Fruit fly (Drosophila melanogaster) whole organism, embryonic: Measurements from ENCODE around the gene Als2.
A peak's percentile ranks its signal among the peaks of the same experiment; 100 is the strongest.

Experiments used
- B-H2 ChIP-seq: fragments of 200-800 bp; sonication (Bioruptor generic); optimal IDR thresholded peaks from 2 replicates; lab custom pipeline; 2018; ENCODE audit warnings: missing biosample characterization, mild to moderate bottlenecking, missing genetic modification characterization
- Bgb ChIP-seq: fragments of 200-800 bp; sonication (Bioruptor generic); IDR thresholded peaks from 2 replicates; pipeline ENCODE4 v1.3.6; 2022; ENCODE audit warnings: missing biosample characterization, missing genetic modification characterization; ENCODE audit not compliant: partially characterized antibody
- CG10462 ChIP-seq: fragments of 200-800 bp; sonication (Bioruptor generic); optimal IDR thresholded peaks from 2 replicates; lab custom pipeline; 2016; ENCODE audit warnings: missing biosample characterization, missing genetic modification characterization
- CG11504 ChIP-seq: fragments of 200-800 bp; sonication (Bioruptor generic); optimal IDR thresholded peaks from 3 replicates; lab custom pipeline; 2019; ENCODE audit warnings: missing biosample characterization, mild to moderate bottlenecking, missing genetic modification characterization, moderate library complexity
- CG12155 ChIP-seq: fragments of 200-800 bp; sonication (Bioruptor generic); optimal IDR thresholded peaks from 3 replicates; lab custom pipeline; 2016; ENCODE audit warnings: missing biosample characterization, missing genetic modification characterization
- CG1233 ChIP-seq: fragments of 200-800 bp; sonication (Bioruptor generic); optimal IDR thresholded peaks from 4 replicates; lab custom pipeline; 2018; ENCODE audit warnings: missing biosample characterization, mild to moderate bottlenecking, missing genetic modification characterization
- CG12769 ChIP-seq: fragments of 200-800 bp; sonication (Bioruptor generic); optimal IDR thresholded peaks from 2 replicates; lab custom pipeline; 2019; ENCODE audit warnings: missing biosample characterization, mild to moderate bottlenecking, missing genetic modification characterization, moderate library complexity
- CG14441 ChIP-seq: fragments of 200-800 bp; sonication (Bioruptor generic); IDR thresholded peaks from 2 replicates; pipeline ENCODE4 v1.3.6; 2022; ENCODE audit warnings: missing biosample characterization, missing genetic modification characterization
- CG14710 ChIP-seq: fragments of 200-800 bp; sonication (Bioruptor generic); optimal IDR thresholded peaks from 3 replicates; lab custom pipeline; 2019; ENCODE audit warnings: missing biosample characterization, mild to moderate bottlenecking, missing genetic modification characterization, moderate library complexity
- CG14965 ChIP-seq: fragments of 200-800 bp; sonication (Bioruptor generic); optimal IDR thresholded peaks from 2 replicates; lab custom pipeline; 2016; ENCODE audit warnings: missing biosample characterization, missing genetic modification characterization, borderline replicate concordance
- CG18262 ChIP-seq: fragments of 200-800 bp; optimal IDR thresholded peaks from 3 replicates; lab custom pipeline; 2019; ENCODE audit warnings: missing biosample characterization, mild to moderate bottlenecking, missing genetic modification characterization, moderate library complexity
- CG18619 ChIP-seq: fragments of 200-800 bp; sonication (Bioruptor generic); optimal IDR thresholded peaks from 3 replicates; lab custom pipeline; 2017; ENCODE audit warnings: missing biosample characterization, mild to moderate bottlenecking, missing genetic modification characterization
- CG33557 ChIP-seq: fragments of 200-800 bp; sonication (Bioruptor generic); optimal IDR thresholded peaks from 2 replicates; lab custom pipeline; 2019; ENCODE audit warnings: missing biosample characterization, mild to moderate bottlenecking, missing genetic modification characterization, moderate library complexity
- CG34422 ChIP-seq: fragments of 200-800 bp; sonication (Bioruptor generic); IDR thresholded peaks from 3 replicates; pipeline ENCODE4 v1.3.6; 2022; ENCODE audit warnings: missing biosample characterization, missing genetic modification characterization
- CG3995 ChIP-seq: fragments of 200-800 bp; sonication (Bioruptor generic); optimal IDR thresholded peaks from 3 replicates; lab custom pipeline; 2016; ENCODE audit warnings: missing biosample characterization, missing genetic modification characterization
- CG6175 ChIP-seq: fragments of 200-800 bp; sonication (Bioruptor generic); IDR thresholded peaks from 3 replicates; pipeline ENCODE4 v1.3.6; 2022; ENCODE audit warnings: missing biosample characterization, missing genetic modification characterization
- CG6791 ChIP-seq: fragments of 200-800 bp; sonication (Bioruptor generic); IDR thresholded peaks from 3 replicates; pipeline ENCODE4 v1.3.6; 2022; ENCODE audit warnings: missing biosample characterization, missing genetic modification characterization; ENCODE audit not compliant: partially characterized antibody
- Hr51 ChIP-seq, 2 experiments: fragments of 200-800 bp; sonication (Bioruptor generic); optimal IDR thresholded peaks; 2 replicates in 1 of 2; 3 replicates in 1 of 2; lab custom pipeline; 2016 to 2018; ENCODE audit warnings: missing biosample characterization in 2 of 2, missing genetic modification characterization in 2 of 2, mild to moderate bottlenecking in 1 of 2, moderate library complexity in 1 of 2
- Mes4 ChIP-seq: fragments of 200-800 bp; sonication (Bioruptor generic); optimal IDR thresholded peaks from 2 replicates; lab custom pipeline; 2016; ENCODE audit warnings: missing biosample characterization, missing genetic modification characterization
- Myb ChIP-seq: fragments of 200-800 bp; sonication (Bioruptor generic); optimal IDR thresholded peaks from 2 replicates; lab custom pipeline; 2016; ENCODE audit warnings: missing biosample characterization, missing genetic modification characterization
- NfI ChIP-seq: fragments of 200-800 bp; sonication (Bioruptor generic); optimal IDR thresholded peaks from 3 replicates; lab custom pipeline; 2018; ENCODE audit warnings: missing biosample characterization, mild to moderate bottlenecking, missing genetic modification characterization, moderate library complexity
- Six4 ChIP-seq: fragments of 200-800 bp; sonication (Bioruptor generic); optimal IDR thresholded peaks from 2 replicates; lab custom pipeline; 2016; ENCODE audit warnings: missing biosample characterization, missing genetic modification characterization
- Sox102F ChIP-seq: fragments of 200-800 bp; sonication (Bioruptor generic); optimal IDR thresholded peaks from 2 replicates; lab custom pipeline; 2018; ENCODE audit warnings: missing biosample characterization, mild to moderate bottlenecking, missing genetic modification characterization, moderate library complexity
- Sry-β ChIP-seq: fragments of 200-800 bp; sonication (Bioruptor generic); optimal IDR thresholded peaks from 2 replicates; lab custom pipeline; 2018; ENCODE audit warnings: missing biosample characterization, mild to moderate bottlenecking, missing genetic modification characterization, moderate library complexity
- az2 ChIP-seq: fragments of 200-800 bp; sonication (Bioruptor generic); optimal IDR thresholded peaks from 3 replicates; lab custom pipeline; 2016; ENCODE audit warnings: missing biosample characterization, missing genetic modification characterization
- bsh ChIP-seq, 2 experiments: fragments of 200-800 bp; sonication (Bioruptor generic); optimal IDR thresholded peaks; 2 replicates each; lab custom pipeline; 2017 to 2018; ENCODE audit warnings: mild to moderate bottlenecking in 2 of 2, missing biosample characterization in 2 of 2, missing genetic modification characterization in 2 of 2, moderate library complexity in 1 of 2
- cato ChIP-seq: fragments of 200-800 bp; sonication (Bioruptor generic); optimal IDR thresholded peaks from 2 replicates; lab custom pipeline; 2016; ENCODE audit warnings: missing biosample characterization, missing genetic modification characterization, borderline replicate concordance
- croc ChIP-seq: fragments of 200-800 bp; sonication (Bioruptor generic); conservative IDR thresholded peaks from 3 replicates; pipeline ENCODE4 v1.3.6; 2022; ENCODE audit warnings: missing biosample characterization, missing genetic modification characterization
- dm ChIP-seq: fragments of 200-800 bp; sonication (Bioruptor generic); optimal IDR thresholded peaks from 3 replicates; lab custom pipeline; 2016; ENCODE audit warnings: missing biosample characterization, missing genetic modification characterization
- dpn ChIP-seq, 2 experiments: fragments of 200-800 bp; sonication (Bioruptor generic); optimal IDR thresholded peaks; 3 replicates each; lab custom pipeline; 2016; ENCODE audit warnings: missing biosample characterization in 2 of 2, missing genetic modification characterization in 2 of 2
- dysf ChIP-seq: fragments of 200-800 bp; sonication (Bioruptor generic); IDR thresholded peaks from 3 replicates; pipeline ENCODE4 v1.3.6; 2022; ENCODE audit warnings: missing biosample characterization, missing genetic modification characterization
- fd96Cb ChIP-seq: fragments of 200-800 bp; sonication (Bioruptor generic); optimal IDR thresholded peaks from 2 replicates; lab custom pipeline; 2018; ENCODE audit warnings: missing biosample characterization, mild to moderate bottlenecking, missing genetic modification characterization, moderate library complexity
- gcm2 ChIP-seq: fragments of 200-800 bp; sonication (Bioruptor generic); optimal IDR thresholded peaks from 2 replicates; lab custom pipeline; 2016; ENCODE audit warnings: missing biosample characterization, missing genetic modification characterization
- gsb ChIP-seq: fragments of 200-800 bp; sonication (Bioruptor generic); IDR thresholded peaks from 2 replicates; pipeline ENCODE4 v1.3.6; 2022; ENCODE audit warnings: missing biosample characterization, missing genetic modification characterization
- kay ChIP-seq: fragments of 200-800 bp; sonication (Bioruptor generic); optimal IDR thresholded peaks from 2 replicates; lab custom pipeline; 2016; ENCODE audit warnings: missing biosample characterization, missing genetic modification characterization
- knrl ChIP-seq: fragments of 200-800 bp; sonication (Bioruptor generic); IDR thresholded peaks from 3 replicates; pipeline ENCODE4 v1.3.6; 2022; ENCODE audit warnings: missing biosample characterization, missing genetic modification characterization; ENCODE audit not compliant: partially characterized antibody
- lmd ChIP-seq: fragments of 200-800 bp; sonication (Bioruptor generic); IDR thresholded peaks from 2 replicates; pipeline ENCODE4 v1.3.6; 2022; ENCODE audit warnings: missing biosample characterization, missing genetic modification characterization
- mam ChIP-seq: fragments of 200-800 bp; sonication (Bioruptor generic); optimal IDR thresholded peaks from 3 replicates; lab custom pipeline; 2016; ENCODE audit warnings: missing biosample characterization, missing genetic modification characterization
- nmo ChIP-seq: fragments of 200-800 bp; sonication (Bioruptor generic); optimal IDR thresholded peaks from 2 replicates; lab custom pipeline; 2018; ENCODE audit warnings: missing biosample characterization, mild to moderate bottlenecking, missing genetic modification characterization, moderate library complexity
- nom ChIP-seq: fragments of 200-800 bp; sonication (Bioruptor generic); optimal IDR thresholded peaks from 2 replicates; lab custom pipeline; 2017; ENCODE audit warnings: missing biosample characterization, missing genetic modification characterization, mild to moderate bottlenecking, moderate library complexity, missing genetic modification reagents
- pnt ChIP-seq: fragments of 200-800 bp; sonication (Bioruptor generic); optimal IDR thresholded peaks from 3 replicates; lab custom pipeline; 2016; ENCODE audit warnings: missing biosample characterization, missing genetic modification characterization
- psq ChIP-seq: fragments of 200-800 bp; sonication (Bioruptor generic); optimal IDR thresholded peaks from 2 replicates; lab custom pipeline; 2017; ENCODE audit warnings: missing biosample characterization, missing genetic modification characterization
- sens-2 ChIP-seq: fragments of 200-800 bp; sonication (Bioruptor generic); IDR thresholded peaks from 2 replicates; pipeline ENCODE4 v1.3.6; 2022; ENCODE audit warnings: missing biosample characterization, missing genetic modification characterization
- shn ChIP-seq: fragments of 200-800 bp; sonication (Bioruptor generic); optimal IDR thresholded peaks from 3 replicates; lab custom pipeline; 2016; ENCODE audit warnings: missing biosample characterization, missing genetic modification characterization
- sisA ChIP-seq: fragments of 200-800 bp; sonication (Bioruptor generic); IDR thresholded peaks from 2 replicates; pipeline ENCODE4 v1.3.6; 2022; ENCODE audit warnings: missing biosample characterization, missing genetic modification characterization
- ssp ChIP-seq: fragments of 200-800 bp; sonication (Bioruptor generic); IDR thresholded peaks from 2 replicates; pipeline ENCODE4 v1.3.6; 2022; ENCODE audit warnings: missing biosample characterization, missing genetic modification characterization
- sug ChIP-seq: fragments of 200-800 bp; optimal IDR thresholded peaks from 2 replicates; lab custom pipeline; 2019; ENCODE audit warnings: missing biosample characterization, mild to moderate bottlenecking, missing genetic modification characterization, moderate library complexity
- tap ChIP-seq: fragments of 200-800 bp; optimal IDR thresholded peaks from 3 replicates; lab custom pipeline; 2019; ENCODE audit warnings: missing biosample characterization, mild to moderate bottlenecking, missing genetic modification characterization, moderate library complexity
- vfl ChIP-seq: fragments of 200-800 bp; sonication (Bioruptor generic); optimal IDR thresholded peaks from 2 replicates; lab custom pipeline; 2016; ENCODE audit warnings: missing biosample characterization, missing genetic modification characterization
- wor ChIP-seq: fragments of 200-800 bp; sonication (Bioruptor generic); IDR thresholded peaks from 2 replicates; pipeline ENCODE4 v1.3.6; 2022; ENCODE audit warnings: missing biosample characterization, missing genetic modification characterization

Als2 gene

DNA sequence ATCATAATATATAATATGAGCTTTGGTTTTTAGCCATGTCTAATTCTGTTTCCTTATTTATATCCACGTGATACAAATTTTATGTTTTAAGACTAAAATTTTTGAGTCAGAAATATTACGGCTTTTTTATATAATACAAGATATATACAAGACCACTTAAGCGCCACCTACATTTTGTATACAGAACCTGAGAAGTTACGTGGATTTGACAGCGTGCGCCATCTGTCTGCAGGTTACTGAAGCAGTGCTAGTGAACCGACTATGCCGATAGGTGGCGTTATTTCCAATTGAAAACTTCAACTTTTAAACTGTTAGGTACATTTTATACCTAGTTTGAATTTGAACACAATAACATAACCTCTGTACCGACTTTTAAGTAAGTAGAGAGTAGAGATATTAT, 26.8 kb downstream of the Als2 start (continued):
- TF ChIP-seq CG6791 (GFP tag; lab: Robert Waterston, UW) (peak; percentile 55; the same call in 1 of the 3 replicates), CG14710 (peak; percentile 57), vfl (GFP tag; lab: Kevin White, UChicago) (peak; percentile 29), gsb (GFP tag; lab: Robert Waterston, UW) (no peak), Myb (peak; percentile 74), CG10462 (GFP tag; lab: Kevin White, UChicago) (peak; percentile 62), knrl (GFP tag; lab: Robert Waterston, UW) (peak; percentile 52; the same call in 1 of the 3 replicates), ssp (peak; percentile 32; the same call in 1 of the 2 replicates), Mes4 (GFP tag; lab: Kevin White, UChicago) (peak; percentile 62), CG1233 (peak; percentile 70), CG14441 (GFP tag; lab: Robert Waterston, UW) (peak; percentile 62), croc (GFP tag; lab: Robert Waterston, UW) (peak; percentile 34; the same call in 1 of the 3 replicates), CG33557 (GFP tag; lab: Kevin White, UChicago) (peak; percentile 46), Sry-β (GFP tag; lab: Kevin White, UChicago) (no peak), B-H2 (GFP tag; lab: Kevin White, UChicago) (peak; percentile 59), dysf (GFP tag; lab: Robert Waterston, UW) (peak; percentile 80), Six4 (GFP tag; lab: Kevin White, UChicago) (peak; percentile 59), fd96Cb (tag; lab: Kevin White, UChicago) (peak; percentile 38), NfI (GFP tag; lab: Kevin White, UChicago) (peak; percentile 75), sisA (GFP tag; lab: Robert Waterston, UW) (peak; percentile 81), bsh (GFP tag; optimal IDR thresholded peaks at IDR 0.05; lab: Kevin White, UChicago) (peak in 1 of 2 experiments; percentile 69), CG12769 (tag; lab: Kevin White, UChicago) (peak; percentile 56), sug (tag; lab: Kevin White, UChicago) (peak; percentile 59), CG3995 (no peak), CG11504 (tag; lab: Kevin White, UChicago) (peak; percentile 78), nmo (GFP tag; lab: Kevin White, UChicago) (peak; percentile 73), dm (GFP tag; lab: Kevin White, UChicago) (peak; percentile 21), mam (GFP tag; lab: Kevin White, UChicago) (peak; percentile 66), CG18262 (tag; lab: Kevin White, UChicago) (peak; percentile 57), Hr51 (GFP tag; optimal IDR thresholded peaks at IDR 0.05; lab: Kevin White, UChicago) (peak in 1 of 2 experiments; percentile 63), sens-2 (GFP tag; lab: Robert Waterston, UW) (peak; percentile 32; the same call in 1 of the 2 replicates), CG12155 (peak; percentile 60), pnt (GFP tag; lab: Kevin White, UChicago) (peak; percentile 70), kay (GFP tag; lab: Kevin White, UChicago) (peak; percentile 60), psq (peak; percentile 22), dpn (GFP tag; optimal IDR thresholded peaks at IDR 0.05; lab: Kevin White, UChicago) (peak; percentile 77 to 82), tap (tag; lab: Kevin White, UChicago) (no peak), CG18619 (GFP tag; lab: Kevin White, UChicago) (peak; percentile 14), shn (peak; percentile 58), cato (GFP tag; lab: Kevin White, UChicago) (peak; percentile 57), CG14965 (GFP tag; lab: Kevin White, UChicago) (peak; percentile 75), lmd (GFP tag; lab: Robert Waterston, UW) (peak; percentile 81), Bgb (GFP tag; lab: Robert Waterston, UW) (peak; percentile 76), CG6175 (GFP tag; lab: Robert Waterston, UW) (peak; percentile 46; the same call in 1 of the 3 replicates), Sox102F (GFP tag; lab: Kevin White, UChicago) (peak; percentile 81), gcm2 (GFP tag; lab: Kevin White, UChicago) (peak; percentile 47), az2 (GFP tag; lab: Kevin White, UChicago) (peak; percentile 83), wor (GFP tag; lab: Robert Waterston, UW) (no peak), nom (GFP tag; lab: Kevin White, UChicago) (no peak), CG34422 (GFP tag; lab: Robert Waterston, UW) (peak; percentile 23; the same call in 2 of the 3 replicates)
